Worm (Caenorhabditis elegans) whole organism, young adult: ENCODE measurements around the gene col-74.

Source experiments
- F10E7.11 ChIP-seq: sonication (generic microtip); optimal IDR thresholded peaks from 2 replicates; lab custom pipeline; 2017; ENCODE audit warnings: mild to moderate bottlenecking, missing genetic modification characterization, moderate library complexity, missing compliant biosample characterization
- F55B11.4 ChIP-seq: sonication (generic microtip); optimal IDR thresholded peaks from 2 replicates; lab custom pipeline; 2016; ENCODE audit warnings: missing compliant biosample characterization, missing genetic modification characterization, borderline replicate concordance; ENCODE audit not compliant: insufficient read depth
- F57A8.1 ChIP-seq: fragments of 200-800 bp; sonication (Bioruptor generic); optimal IDR thresholded peaks from 2 replicates; lab custom pipeline; 2018; ENCODE audit warnings: mild to moderate bottlenecking, missing genetic modification characterization, moderate library complexity, missing compliant biosample characterization
- K12H6.12 ChIP-seq: fragments of 200-800 bp; sonication (Bioruptor generic); optimal IDR thresholded peaks from 2 replicates; lab custom pipeline; 2018; ENCODE audit warnings: mild to moderate bottlenecking, missing genetic modification characterization, missing compliant biosample characterization
- Y53G8AR.9 ChIP-seq: fragments of 200-800 bp; sonication (Bioruptor generic); conservative IDR thresholded peaks from 2 replicates; pipeline ENCODE4 v1.3.6; 2022; ENCODE audit warnings: missing genetic modification reagents, missing genetic modification characterization, missing compliant biosample characterization
- Y67H2A.10 ChIP-seq: fragments of 200-800 bp; sonication (Bioruptor generic); conservative IDR thresholded peaks from 2 replicates; pipeline ENCODE4 v1.3.6; 2022; ENCODE audit warnings: missing genetic modification reagents, missing genetic modification characterization, missing compliant biosample characterization
- Y79H2A.3 ChIP-seq: fragments of 200-800 bp; sonication (Bioruptor generic); conservative IDR thresholded peaks from 2 replicates; pipeline ENCODE4 v1.3.6; 2022; ENCODE audit warnings: missing genetic modification reagents, missing genetic modification characterization, missing compliant biosample characterization
- Y95B8A.8 ChIP-seq: fragments of 200-800 bp; sonication (Bioruptor generic); IDR thresholded peaks from 2 replicates; pipeline ENCODE4 v1.3.6; 2022; ENCODE audit warnings: missing genetic modification reagents, missing genetic modification characterization, missing compliant biosample characterization
- ZK185.1 ChIP-seq: sonication (generic microtip); optimal IDR thresholded peaks from 2 replicates; lab custom pipeline; 2016; ENCODE audit warnings: mild to moderate bottlenecking, missing genetic modification characterization, missing compliant biosample characterization; ENCODE audit not compliant: poor library complexity, severe bottlenecking
- akir-1 ChIP-seq: fragments of 200-800 bp; sonication (Bioruptor generic); optimal IDR thresholded peaks from 2 replicates; lab custom pipeline; 2018; ENCODE audit warnings: mild to moderate bottlenecking, missing genetic modification characterization, moderate library complexity, missing compliant biosample characterization
- aptf-2 ChIP-seq: fragments of 200-800 bp; sonication (Bioruptor generic); conservative IDR thresholded peaks from 2 replicates; pipeline ENCODE4 v1.3.6; 2022; ENCODE audit warnings: missing genetic modification reagents, missing genetic modification characterization, missing compliant biosample characterization
- athp-1 ChIP-seq: sonication (generic microtip); optimal IDR thresholded peaks from 2 replicates; lab custom pipeline; 2017; ENCODE audit warnings: mild to moderate bottlenecking, missing genetic modification characterization, missing compliant biosample characterization
- attf-5 ChIP-seq: fragments of 200-800 bp; sonication (Bioruptor generic); optimal IDR thresholded peaks from 2 replicates; lab custom pipeline; 2018; ENCODE audit warnings: mild to moderate bottlenecking, missing genetic modification characterization, missing compliant biosample characterization
- ceh-100 ChIP-seq: fragments of 200-800 bp; sonication (Bioruptor generic); IDR thresholded peaks from 2 replicates; pipeline ENCODE4 v1.3.6; 2022; ENCODE audit warnings: missing genetic modification reagents, missing genetic modification characterization, missing compliant biosample characterization
- ceh-79 ChIP-seq: sonication (generic microtip); optimal IDR thresholded peaks from 2 replicates; lab custom pipeline; 2017; ENCODE audit warnings: mild to moderate bottlenecking, missing genetic modification characterization, missing compliant biosample characterization
- die-1 ChIP-seq: sonication (generic microtip); optimal IDR thresholded peaks from 2 replicates; lab custom pipeline; 2016; ENCODE audit warnings: missing genotype, mild to moderate bottlenecking, missing genetic modification characterization, missing compliant biosample characterization
- dpl-1 ChIP-seq: fragments of 150-350 bp; optimal IDR thresholded peaks from 2 replicates; lab custom pipeline; 2014; ENCODE audit warnings: missing biosample characterization, missing genetic modification reagents, missing genetic modification characterization
- efl-1 ChIP-seq: fragments of 150-350 bp; optimal IDR thresholded peaks from 2 replicates; lab custom pipeline; 2014; ENCODE audit warnings: missing biosample characterization, missing genetic modification reagents, missing genetic modification characterization
- egl-44 ChIP-seq: fragments of 200-800 bp; sonication (Bioruptor generic); IDR thresholded peaks from 2 replicates; pipeline ENCODE4 v1.3.6; 2022; ENCODE audit warnings: missing genetic modification reagents, missing genetic modification characterization, missing compliant biosample characterization
- ekl-4 ChIP-seq: fragments of 200-800 bp; sonication (Bioruptor generic); IDR thresholded peaks from 2 replicates; pipeline ENCODE4 v1.3.6; 2022; ENCODE audit warnings: missing genetic modification reagents, missing genetic modification characterization, missing compliant biosample characterization
- ets-4 ChIP-seq: fragments of 200-800 bp; sonication (Bioruptor generic); optimal IDR thresholded peaks from 2 replicates; lab custom pipeline; 2018; ENCODE audit warnings: mild to moderate bottlenecking, missing genetic modification characterization, missing compliant biosample characterization
- him-1 ChIP-seq: sonication (generic microtip); optimal IDR thresholded peaks from 2 replicates; lab custom pipeline; 2016; ENCODE audit warnings: missing genotype, missing genetic modification reagents, missing genetic modification characterization, missing compliant biosample characterization
- hrde-1 ChIP-seq: sonication (generic microtip); optimal IDR thresholded peaks from 2 replicates; lab custom pipeline; 2016; ENCODE audit warnings: missing genetic modification characterization, mild to moderate bottlenecking, missing compliant biosample characterization, moderate library complexity, missing genotype, missing genetic modification reagents, borderline replicate concordance
- lag-1 ChIP-seq: fragments of 200-800 bp; sonication (Bioruptor generic); IDR thresholded peaks from 2 replicates; pipeline ENCODE4 v1.3.6; 2022; ENCODE audit warnings: missing genetic modification reagents, missing genetic modification characterization, missing compliant biosample characterization
- let-526 ChIP-seq: fragments of 200-800 bp; sonication (Bioruptor generic); IDR thresholded peaks from 2 replicates; pipeline ENCODE4 v1.3.6; 2022; ENCODE audit warnings: missing genetic modification reagents, missing genetic modification characterization, missing compliant biosample characterization
- lin-26 ChIP-seq: fragments of 200-800 bp; sonication (Bioruptor generic); IDR thresholded peaks from 2 replicates; pipeline ENCODE4 v1.3.6; 2022; ENCODE audit warnings: missing genetic modification reagents, missing genetic modification characterization, missing compliant biosample characterization
- lin-35 ChIP-seq, 3 experiments: fragments of 150-350 bp in 2 of 3; sonication (generic microtip) in 1 of 3; optimal IDR thresholded peaks; 2 replicates each; lab custom pipeline; 2014 to 2018; ENCODE audit warnings: missing biosample characterization in 3 of 3, missing genetic modification characterization in 3 of 3, missing genetic modification reagents in 3 of 3
- madf-6 ChIP-seq: fragments of 200-800 bp; sonication (Bioruptor generic); IDR thresholded peaks from 2 replicates; pipeline ENCODE4 v1.3.6; 2022; ENCODE audit warnings: missing genetic modification reagents, missing genetic modification characterization, missing compliant biosample characterization
- madf-8 ChIP-seq: fragments of 200-800 bp; sonication (Bioruptor generic); conservative IDR thresholded peaks from 2 replicates; pipeline ENCODE4 v1.3.6; 2022; ENCODE audit warnings: missing genetic modification reagents, missing genetic modification characterization, missing compliant biosample characterization
- nfya-1 ChIP-seq: sonication (generic microtip); optimal IDR thresholded peaks from 2 replicates; lab custom pipeline; 2017; ENCODE audit warnings: antibody characterized with exemption, missing compliant biosample characterization, missing genetic modification characterization, borderline replicate concordance; ENCODE audit not compliant: insufficient read depth
- nhr-179 ChIP-seq: sonication (generic microtip); optimal IDR thresholded peaks from 2 replicates; lab custom pipeline; 2016; ENCODE audit warnings: mild to moderate bottlenecking, missing genetic modification characterization, missing compliant biosample characterization
- nhr-90 ChIP-seq: sonication (generic microtip); optimal IDR thresholded peaks from 2 replicates; lab custom pipeline; 2016; ENCODE audit warnings: missing genotype, mild to moderate bottlenecking, missing genetic modification characterization, missing compliant biosample characterization
- rcor-1 ChIP-seq: fragments of 200-800 bp; sonication (Bioruptor generic); IDR thresholded peaks from 2 replicates; pipeline ENCODE4 v1.3.6; 2022; ENCODE audit warnings: missing genetic modification reagents, missing genetic modification characterization, missing compliant biosample characterization
- repo-1 ChIP-seq: sonication (generic microtip); optimal IDR thresholded peaks from 2 replicates; lab custom pipeline; 2017; ENCODE audit warnings: mild to moderate bottlenecking, missing genetic modification characterization, missing compliant biosample characterization
- rpc-1 ChIP-seq, 2 experiments: fragments of 150-350 bp in 1 of 2; sonication (generic microtip) in 1 of 2; optimal IDR thresholded peaks; 2 replicates each; lab custom pipeline; 2014 to 2018; ENCODE audit warnings: missing biosample characterization in 1 of 2, missing genetic modification characterization in 1 of 2, missing genetic modification reagents in 1 of 2, missing genotype in 1 of 2
- sea-2 ChIP-seq: fragments of 200-800 bp; sonication (Bioruptor generic); IDR thresholded peaks from 2 replicates; pipeline ENCODE4 v1.3.6; 2022; ENCODE audit warnings: missing genetic modification characterization, missing compliant biosample characterization
- tbx-9 ChIP-seq: sonication (generic microtip); optimal IDR thresholded peaks from 2 replicates; lab custom pipeline; 2016; ENCODE audit warnings: borderline replicate concordance, missing genetic modification characterization, inconsistent platforms, missing compliant biosample characterization
- tlf-1 ChIP-seq: fragments of 200-800 bp; sonication (Bioruptor generic); optimal IDR thresholded peaks from 2 replicates; lab custom pipeline; 2018; ENCODE audit warnings: mild to moderate bottlenecking, missing genetic modification characterization, missing compliant biosample characterization
- unc-130 ChIP-seq: sonication (generic microtip); optimal IDR thresholded peaks from 2 replicates; lab custom pipeline; 2016; ENCODE audit warnings: missing genetic modification reagents, missing genetic modification characterization, missing compliant biosample characterization
- ztf-18 ChIP-seq: sonication (generic microtip); optimal IDR thresholded peaks from 2 replicates; lab custom pipeline; 2016; ENCODE audit warnings: missing genotype, mild to moderate bottlenecking, missing genetic modification characterization, missing compliant biosample characterization
- ztf-25 ChIP-seq: fragments of 200-800 bp; sonication (Bioruptor generic); IDR thresholded peaks from 2 replicates; pipeline ENCODE4 v1.3.6; 2022; ENCODE audit warnings: missing genetic modification reagents, missing genetic modification characterization, missing compliant biosample characterization
- ztf-26 ChIP-seq: sonication (generic microtip); optimal IDR thresholded peaks from 2 replicates; lab custom pipeline; 2017; ENCODE audit warnings: missing genetic modification characterization, missing compliant biosample characterization
- ztf-3 ChIP-seq: fragments of 200-800 bp; sonication (Bioruptor generic); optimal IDR thresholded peaks from 2 replicates; lab custom pipeline; 2018; ENCODE audit warnings: mild to moderate bottlenecking, missing genetic modification characterization, missing compliant biosample characterization
- ztf-6 ChIP-seq: fragments of 200-800 bp; sonication (Bioruptor generic); IDR thresholded peaks from 2 replicates; pipeline ENCODE4 v1.3.6; 2022; ENCODE audit warnings: missing genetic modification reagents, missing genetic modification characterization, missing compliant biosample characterization

Gene col-74

DNA sequence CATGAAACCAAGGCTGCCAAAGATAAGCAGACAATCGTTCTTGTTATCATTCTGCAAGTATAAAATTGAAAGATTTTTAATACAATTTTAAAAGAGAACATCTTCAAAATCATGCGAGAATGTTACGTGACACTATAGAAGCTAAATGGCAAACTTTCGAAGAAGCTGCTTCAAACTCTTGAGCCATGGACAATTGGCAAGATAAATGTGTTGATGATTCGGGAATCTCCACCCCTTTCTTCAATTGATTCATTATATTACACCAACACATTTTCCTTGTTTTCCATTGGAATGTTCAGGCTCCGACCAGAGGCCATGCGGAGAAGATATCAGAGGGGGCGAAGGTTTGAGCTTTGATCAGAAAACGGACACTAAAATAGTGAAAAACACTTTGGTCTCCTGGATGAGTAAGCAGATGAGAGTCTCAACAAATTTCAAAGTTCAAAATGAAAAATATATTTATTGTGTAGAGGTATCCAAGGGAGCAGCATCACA is 10.9 kb downstream of the col-74 start, which contains the start of gene lec-5:
Gene lec-5 (minus strand): TSS at position 51 of the 495 bp plus-strand sequence.
- TF ChIP-seq madf-8 (no peak), Y79H2A.3 (no peak), ztf-26 (tag; lab: Kevin White, UChicago) (no peak), athp-1 (tag; lab: Kevin White, UChicago) (no peak), tlf-1 (GFP tag; lab: Kevin White, UChicago) (no peak), ztf-3 (GFP tag; lab: Kevin White, UChicago) (no peak), rpc-1 (optimal IDR thresholded peaks at IDR 0.05; lab: Kevin White, UChicago) (no peak), rpc-1 (tag; optimal IDR thresholded peaks at IDR 0.05; lab: Kevin White, UChicago) (no peak), dpl-1 (GFP tag; lab: Kevin White, UChicago) (no peak), nhr-90 (tag; lab: Kevin White, UChicago) (no peak), die-1 (tag; lab: Kevin White, UChicago) (no peak), ekl-4 (GFP tag; lab: Robert Waterston, UW) (no peak)
- TF ChIP-seq, all 124 proteins: peak for 0

DNA sequence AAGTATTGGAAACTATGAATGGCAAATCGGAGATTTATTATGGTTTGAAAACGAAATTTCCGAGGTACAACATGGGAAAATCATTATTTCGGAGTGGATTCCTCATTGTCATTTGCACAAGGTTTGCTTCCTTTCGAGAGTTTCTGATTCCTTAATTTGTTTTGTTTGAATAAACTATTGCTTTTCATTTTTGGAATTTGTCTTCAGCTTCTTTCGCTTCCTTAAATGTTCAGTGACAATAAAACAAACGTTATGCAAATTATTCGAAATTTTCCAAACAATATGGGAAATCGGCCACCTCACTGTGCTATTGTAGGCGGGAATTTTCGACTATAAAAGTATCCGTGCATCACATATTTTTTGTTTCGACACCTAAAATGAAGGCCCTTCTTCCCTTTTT is 11.7 kb downstream of the col-74 start, which contains the start of gene nep-25:
Gene nep-25 (plus strand): TSS at position 375 of the 400 bp plus-strand sequence.
- TF ChIP-seq madf-6 (GFP tag; lab: Robert Waterston, UW) (no peak), ztf-26 (tag; lab: Kevin White, UChicago) (no peak), lag-1 (GFP tag; lab: Robert Waterston, UW) (no peak), lin-35 (GFP tag; optimal IDR thresholded peaks at IDR 0.05; lab: Kevin White, UChicago) (no peak), rcor-1 (GFP tag; lab: Robert Waterston, UW) (no peak), ets-4 (GFP tag; lab: Kevin White, UChicago) (no peak), attf-5 (GFP tag; lab: Kevin White, UChicago) (no peak), sea-2 (GFP tag; lab: Robert Waterston, UW) (no peak), hrde-1 (no peak), ztf-18 (tag; lab: Kevin White, UChicago) (no peak), nhr-90 (tag; lab: Kevin White, UChicago) (no peak), egl-44 (GFP tag; lab: Robert Waterston, UW) (no peak), F55B11.4 (tag; lab: Kevin White, UChicago) (no peak), nhr-179 (tag; lab: Kevin White, UChicago) (no peak), Y53G8AR.9 (GFP tag; lab: Robert Waterston, UW) (no peak), akir-1 (GFP tag; lab: Kevin White, UChicago) (no peak), unc-130 (GFP tag; lab: Kevin White, UChicago) (no peak), him-1 (tag; lab: Kevin White, UChicago) (no peak)
- TF ChIP-seq, all 124 proteins: peak for 0

- TF ChIP-seq die-1 (tag; lab: Kevin White, UChicago) (peak; percentile 88), let-526 (GFP tag; lab: Robert Waterston, UW) (peak; percentile 97), repo-1 (tag; lab: Kevin White, UChicago) (peak; percentile 100), ztf-25 (GFP tag; lab: Robert Waterston, UW) (peak; percentile 80), madf-8 (peak; percentile 84), egl-44 (GFP tag; lab: Robert Waterston, UW) (peak; percentile 95), efl-1 (GFP tag; lab: Kevin White, UChicago) (peak; percentile 49), K12H6.12 (tag; lab: Kevin White, UChicago) (peak; percentile 99), him-1 (tag; lab: Kevin White, UChicago) (peak; percentile 100), ZK185.1 (tag; lab: Kevin White, UChicago) (peak; percentile 98), ceh-100 (GFP tag; lab: Robert Waterston, UW) (peak; percentile 95), ztf-6 (GFP tag; lab: Robert Waterston, UW) (peak; percentile 95), Y95B8A.8 (GFP tag; lab: Robert Waterston, UW) (peak; percentile 98), nfya-1 (tag; lab: Kevin White, UChicago) (no peak), lin-26 (GFP tag; lab: Robert Waterston, UW) (peak; percentile 96), F57A8.1 (GFP tag; lab: Kevin White, UChicago) (peak; percentile 87), ceh-79 (tag; lab: Kevin White, UChicago) (peak; percentile 97), tbx-9 (tag; lab: Kevin White, UChicago) (no peak), Y67H2A.10 (GFP tag; lab: Robert Waterston, UW) (peak; percentile 90), F10E7.11 (tag; lab: Kevin White, UChicago) (peak; percentile 88), aptf-2 (GFP tag; lab: Robert Waterston, UW) (peak; percentile 73; the same call in 1 of the 2 replicates)
These were observed 14.5 kb downstream of the col-74 start for ce11 chrII:5844694-5845129.
